Worm (Caenorhabditis elegans) whole organism, L2 larva: ENCODE results near the gene C08E3.15.

Experiments
- F13H6.1 ChIP-seq: sonication (generic microtip); optimal IDR thresholded peaks from 2 replicates; lab custom pipeline; 2016; ENCODE audit warnings: missing genetic modification characterization, missing compliant biosample characterization
- Y55F3AM.14 ChIP-seq: fragments of 200-800 bp; sonication (Bioruptor generic); optimal IDR thresholded peaks from 2 replicates; lab custom pipeline; 2018; ENCODE audit warnings: mild to moderate bottlenecking, missing genetic modification characterization, missing compliant biosample characterization
- ZK546.5 ChIP-seq: sonication (generic microtip); optimal IDR thresholded peaks from 2 replicates; lab custom pipeline; 2017; ENCODE audit warnings: missing biosample characterization, missing genetic modification characterization
- alr-1 ChIP-seq: fragments of 150-350 bp; optimal IDR thresholded peaks from 2 replicates; lab custom pipeline; 2014; ENCODE audit warnings: missing biosample characterization, missing genetic modification characterization
- aly-2 ChIP-seq: fragments of 150-350 bp; optimal IDR thresholded peaks from 2 replicates; lab custom pipeline; 2014; ENCODE audit warnings: missing biosample characterization, missing genetic modification characterization
- blmp-1 ChIP-seq: sonication (generic microtip); optimal IDR thresholded peaks from 2 replicates; lab custom pipeline; 2017; ENCODE audit warnings: missing genetic modification characterization, mild to moderate bottlenecking, missing compliant biosample characterization, antibody characterized with exemption, moderate library complexity; ENCODE audit not compliant: insufficient read depth
- ceh-16 ChIP-seq: fragments of 150-350 bp; optimal IDR thresholded peaks from 2 replicates; lab custom pipeline; 2014; ENCODE audit warnings: missing biosample characterization, missing genetic modification characterization
- ceh-82 ChIP-seq: fragments of 150-350 bp; optimal IDR thresholded peaks from 2 replicates; lab custom pipeline; 2014; ENCODE audit warnings: missing biosample characterization, missing genetic modification characterization
- crh-2 ChIP-seq: sonication (generic microtip); optimal IDR thresholded peaks from 2 replicates; lab custom pipeline; 2017; ENCODE audit warnings: missing biosample characterization, missing genetic modification characterization
- dmd-4 ChIP-seq: sonication (generic microtip); optimal IDR thresholded peaks from 2 replicates; lab custom pipeline; 2017; ENCODE audit warnings: missing biosample characterization, missing genetic modification characterization
- egl-27 ChIP-seq: sonication (generic microtip); optimal IDR thresholded peaks from 3 replicates; lab custom pipeline; 2017; ENCODE audit warnings: missing biosample characterization, missing genetic modification reagents, missing genetic modification characterization
- elt-3 ChIP-seq: sonication (generic microtip); optimal IDR thresholded peaks from 2 replicates; lab custom pipeline; 2017; ENCODE audit warnings: missing biosample characterization, missing genetic modification characterization
- fos-1 ChIP-seq: fragments of 150-350 bp; optimal IDR thresholded peaks from 2 replicates; lab custom pipeline; 2014; ENCODE audit warnings: missing biosample characterization, missing genetic modification characterization
- gmeb-1 ChIP-seq: fragments of 150-350 bp; optimal IDR thresholded peaks from 2 replicates; lab custom pipeline; 2014; ENCODE audit warnings: missing biosample characterization, missing genetic modification characterization
- lin-13 ChIP-seq: fragments of 150-350 bp; optimal IDR thresholded peaks from 2 replicates; lab custom pipeline; 2014; ENCODE audit warnings: missing biosample characterization, missing genetic modification reagents, missing genetic modification characterization
- lin-39 ChIP-seq: fragments of 150-350 bp; optimal IDR thresholded peaks from 2 replicates; lab custom pipeline; 2014; ENCODE audit warnings: missing biosample characterization, missing genetic modification reagents, missing genetic modification characterization
- lsy-2 ChIP-seq, 2 experiments: fragments of 150-350 bp in 1 of 2; sonication (generic microtip) in 1 of 2; optimal IDR thresholded peaks; 2 replicates each; lab custom pipeline; 2014 to 2017; ENCODE audit warnings: missing biosample characterization in 2 of 2, missing genetic modification characterization in 2 of 2
- mbf-1 ChIP-seq: sonication (generic microtip); optimal IDR thresholded peaks from 2 replicates; lab custom pipeline; 2017; ENCODE audit warnings: missing biosample characterization, missing genetic modification characterization
- nhr-11 ChIP-seq: fragments of 150-350 bp; optimal IDR thresholded peaks from 2 replicates; lab custom pipeline; 2014; ENCODE audit warnings: missing biosample characterization, missing genetic modification characterization
- nhr-12 ChIP-seq: fragments of 150-350 bp; optimal IDR thresholded peaks from 2 replicates; lab custom pipeline; 2014; ENCODE audit warnings: missing biosample characterization, missing genetic modification characterization
- nhr-129 ChIP-seq: fragments of 150-350 bp; optimal IDR thresholded peaks from 2 replicates; lab custom pipeline; 2014; ENCODE audit warnings: missing biosample characterization, missing genetic modification characterization
- nhr-237 ChIP-seq: fragments of 150-350 bp; optimal IDR thresholded peaks from 2 replicates; lab custom pipeline; 2014; ENCODE audit warnings: missing biosample characterization, missing genetic modification characterization
- nhr-25 ChIP-seq: fragments of 150-350 bp; sonication (generic microtip); optimal IDR thresholded peaks from 3 replicates; lab custom pipeline; 2014; ENCODE audit warnings: missing biosample characterization, missing genetic modification characterization
- nhr-6 ChIP-seq: fragments of 150-350 bp; optimal IDR thresholded peaks from 2 replicates; lab custom pipeline; 2014; ENCODE audit warnings: missing biosample characterization, missing genetic modification characterization
- nhr-77 ChIP-seq: fragments of 150-350 bp; optimal IDR thresholded peaks from 2 replicates; lab custom pipeline; 2014; ENCODE audit warnings: missing biosample characterization, missing genetic modification characterization
- sem-4 ChIP-seq: fragments of 150-350 bp; optimal IDR thresholded peaks from 2 replicates; lab custom pipeline; 2014; ENCODE audit warnings: missing biosample characterization, missing genetic modification reagents, missing genetic modification characterization
- skn-1 ChIP-seq: sonication (generic microtip); optimal IDR thresholded peaks from 2 replicates; lab custom pipeline; 2017; ENCODE audit warnings: missing biosample characterization, missing genetic modification characterization
- snpc-4 ChIP-seq: fragments of 150-350 bp; optimal IDR thresholded peaks from 2 replicates; lab custom pipeline; 2014; ENCODE audit warnings: missing biosample characterization, missing genetic modification characterization
- unc-39 ChIP-seq: fragments of 150-350 bp; optimal IDR thresholded peaks from 2 replicates; lab custom pipeline; 2014; ENCODE audit warnings: missing biosample characterization, missing genetic modification characterization
- unc-62 ChIP-seq: fragments of 150-350 bp; optimal IDR thresholded peaks from 2 replicates; lab custom pipeline; 2014; ENCODE audit warnings: missing biosample characterization, missing genetic modification reagents, missing genetic modification characterization
- ztf-1 ChIP-seq: fragments of 200-800 bp; sonication (Bioruptor generic); conservative IDR thresholded peaks from 2 replicates; pipeline ENCODE4 v1.3.6; 2022; ENCODE audit warnings: missing genetic modification characterization, missing compliant biosample characterization
- ztf-11 ChIP-seq: sonication (generic microtip); optimal IDR thresholded peaks from 2 replicates; lab custom pipeline; 2017; ENCODE audit warnings: missing biosample characterization, missing genetic modification characterization

The C08E3.15 gene

DNA sequence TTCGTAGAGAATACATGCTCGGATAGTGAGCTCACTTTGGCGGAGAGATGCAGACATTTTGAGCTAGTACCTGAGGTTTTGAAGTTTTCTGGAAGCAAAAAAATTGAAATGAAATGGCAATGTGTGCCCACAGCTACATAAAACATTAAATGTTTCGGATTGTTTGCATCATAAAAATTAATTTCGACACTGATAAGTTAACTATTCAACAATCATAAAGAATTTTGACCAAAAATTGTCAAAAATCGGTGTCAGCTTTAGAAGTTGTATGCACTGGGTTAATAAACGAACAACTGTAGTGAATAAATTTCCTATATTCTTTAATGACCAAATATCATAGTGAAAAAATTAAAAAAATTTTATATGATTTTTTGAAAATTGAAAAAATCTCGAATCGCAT, 8.7 kb downstream of the C08E3.15 start, which contains the start of gene fbxa-166:
fbxa-166 (minus strand) TSS at position 101 of the 400 bp plus-strand sequence.
- TF ChIP-seq nhr-12 (no peak), ZK546.5 (tag; lab: Kevin White, UChicago) (no peak), sem-4 (no peak), skn-1 (tag; lab: Kevin White, UChicago) (no peak), nhr-25 (tag; lab: Kevin White, UChicago) (no peak), ztf-11 (tag; lab: Kevin White, UChicago) (no peak), lin-13 (GFP tag; lab: Kevin White, UChicago) (no peak), gmeb-1 (no peak), dmd-4 (no peak), nhr-11 (tag; lab: Kevin White, UChicago) (no peak), fos-1 (tag; lab: Kevin White, UChicago) (no peak), F13H6.1 (no peak), mbf-1 (tag; lab: Kevin White, UChicago) (no peak), unc-62 (GFP tag; lab: Kevin White, UChicago) (no peak), nhr-237 (tag; lab: Kevin White, UChicago) (no peak)

DNA sequence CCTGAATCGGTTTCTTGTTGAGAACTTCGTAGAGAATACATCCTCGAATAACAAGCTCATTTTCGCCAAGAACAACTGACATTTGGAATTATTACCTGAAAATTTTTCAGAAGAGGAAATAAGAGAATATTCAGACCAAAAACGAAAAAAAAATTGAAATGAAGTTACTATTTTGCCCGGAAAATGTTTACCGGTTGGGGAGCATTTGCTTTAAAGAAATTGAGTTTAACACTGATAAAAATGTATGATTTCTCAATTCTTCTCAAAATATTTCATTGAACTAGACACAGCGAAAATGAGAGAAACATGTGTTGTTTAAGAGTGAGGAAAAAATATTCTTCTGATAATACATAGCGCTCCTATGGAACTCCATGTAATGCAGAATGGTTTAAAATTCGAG, 11.3 kb downstream of the C08E3.15 start, which contains the start of gene fbxa-165:
fbxa-165 (minus strand) TSS at position 101 of the 400 bp plus-strand sequence.
- TF ChIP-seq nhr-11 (tag; lab: Kevin White, UChicago) (no peak), ztf-1 (GFP tag; lab: Robert Waterston, UW) (no peak)

DNA sequence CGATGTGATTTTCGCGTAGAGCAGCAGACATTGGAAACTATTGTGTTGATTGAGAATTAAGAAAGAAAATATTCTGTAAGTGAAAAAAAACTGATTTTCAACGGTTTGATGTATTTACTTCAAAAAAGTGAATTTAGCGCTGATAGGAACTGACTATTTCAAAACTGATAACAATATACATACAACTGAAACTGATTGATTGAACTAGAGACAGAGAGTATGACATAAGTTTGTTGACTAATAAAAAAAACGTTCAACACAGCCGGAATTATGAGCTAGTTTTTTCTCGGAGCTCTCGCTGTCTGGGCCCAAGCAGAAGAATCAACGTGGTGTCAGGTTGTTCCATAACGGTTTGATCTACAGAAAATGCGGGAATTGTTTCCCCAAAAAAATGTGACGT, 13.7 kb downstream of the C08E3.15 start, which contains the start of gene fbxa-164:
fbxa-164 (minus strand) TSS at position 101 of the 400 bp plus-strand sequence.
- TF ChIP-seq egl-27: no peak
- no peak for TF ChIP-seq nhr-129
- TF ChIP-seq elt-3 (tag; lab: Kevin White, UChicago): no peak
- TF ChIP-seq aly-2: no peak
- TF ChIP-seq sem-4: no peak
- TF ChIP-seq alr-1 (tag; lab: Kevin White, UChicago): no peak
- TF ChIP-seq dmd-4: no peak
- TF ChIP-seq skn-1 (tag; lab: Kevin White, UChicago): no peak
- TF ChIP-seq nhr-6 (tag; lab: Kevin White, UChicago): no peak
- no peak for TF ChIP-seq F13H6.1
- TF ChIP-seq nhr-12: no peak
- TF ChIP-seq snpc-4 (tag; lab: Kevin White, UChicago): no peak

DNA sequence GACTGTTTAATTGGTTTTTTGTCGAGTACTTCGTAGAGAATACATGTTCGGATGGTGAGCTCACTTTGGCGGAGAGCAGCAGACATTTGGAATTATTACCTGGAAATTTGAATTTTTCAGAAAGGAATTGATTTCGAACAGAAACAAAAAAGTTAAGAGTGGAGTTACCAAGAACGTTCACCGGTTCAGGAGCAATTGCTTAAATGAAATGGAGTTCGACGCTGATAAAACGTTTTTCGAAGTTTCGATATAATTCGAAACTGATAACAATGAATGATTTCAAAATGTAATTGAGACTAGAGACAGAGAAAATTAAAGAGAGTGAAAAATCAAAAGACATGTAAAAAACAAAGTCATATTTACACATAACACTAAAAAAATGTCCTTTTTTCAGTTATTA, 17.1 kb downstream of the C08E3.15 start, which contains the start of gene fbxa-163:
fbxa-163 (minus strand) TSS at position 101 of the 400 bp plus-strand sequence.
- TF ChIP-seq lin-39 (no peak), unc-39 (tag; lab: Kevin White, UChicago) (no peak), blmp-1 (tag; lab: Kevin White, UChicago) (no peak), lsy-2 (tag; optimal IDR thresholded peaks at IDR 0.05; lab: Kevin White, UChicago) (no peak), nhr-25 (tag; lab: Kevin White, UChicago) (no peak), ztf-1 (GFP tag; lab: Robert Waterston, UW) (no peak), ztf-11 (tag; lab: Kevin White, UChicago) (no peak), nhr-129 (no peak), ceh-82 (tag; lab: Kevin White, UChicago) (no peak), aly-2 (no peak), nhr-237 (tag; lab: Kevin White, UChicago) (no peak), elt-3 (tag; lab: Kevin White, UChicago) (no peak)

- TF ChIP-seq crh-2 (peak; percentile 3), gmeb-1 (no peak), fos-1 (tag; lab: Kevin White, UChicago) (peak; percentile 59)
Measured at ce11 chrII:1608915-1609314, 18.8 kb downstream of the C08E3.15 start.

DNA sequence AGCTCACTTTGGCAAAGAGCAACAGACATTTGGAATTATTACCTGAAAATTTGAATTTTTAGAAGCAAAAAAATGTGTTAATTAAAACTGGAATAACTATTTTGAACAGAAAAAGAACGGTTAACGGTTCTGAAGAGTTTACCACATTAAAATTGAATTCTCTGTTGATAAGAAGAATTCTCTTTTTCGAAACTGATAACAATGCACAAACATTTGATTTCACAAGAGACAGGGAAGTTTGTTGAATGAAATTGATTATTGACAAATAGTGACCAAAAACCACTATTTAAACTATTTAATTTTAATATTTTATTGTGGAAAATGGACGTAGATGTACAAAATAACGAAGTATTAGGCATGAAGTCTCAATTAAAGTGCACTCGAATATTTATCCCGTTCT, 20.1 kb downstream of the C08E3.15 start:
- TF ChIP-seq blmp-1 (tag; lab: Kevin White, UChicago) (no peak), fos-1 (tag; lab: Kevin White, UChicago) (peak; percentile 71)

- TF ChIP-seq lin-13 (GFP tag; lab: Kevin White, UChicago) (no peak), unc-62 (GFP tag; lab: Kevin White, UChicago) (no peak), Y55F3AM.14 (no peak), sem-4 (no peak), mbf-1 (tag; lab: Kevin White, UChicago) (no peak), nhr-237 (tag; lab: Kevin White, UChicago) (no peak), snpc-4 (tag; lab: Kevin White, UChicago) (no peak), egl-27 (no peak), elt-3 (tag; lab: Kevin White, UChicago) (no peak), alr-1 (tag; lab: Kevin White, UChicago) (no peak), ceh-16 (tag; lab: Kevin White, UChicago) (no peak), ztf-11 (tag; lab: Kevin White, UChicago) (no peak), nhr-77 (tag; lab: Kevin White, UChicago) (no peak)
Measured at ce11 chrII:1606079-1606478, 21.6 kb downstream of the C08E3.15 start, which contains the start of gene bath-33. bath-33 (minus strand) TSS chrII:1606179.
